Worm (Caenorhabditis elegans) whole organism, L4/young adult: ENCODE results near the gene ccd-5.

ENCODE experiments used
- W03F9.2 ChIP-seq: fragments of 150-350 bp; optimal IDR thresholded peaks from 2 replicates; lab custom pipeline; 2014; ENCODE audit warnings: missing biosample characterization, missing genetic modification characterization
- dao-5 ChIP-seq: sonication (generic microtip); optimal IDR thresholded peaks from 2 replicates; lab custom pipeline; 2016; ENCODE audit warnings: missing genotype, missing genetic modification characterization, moderate library complexity, missing compliant biosample characterization
- him-1 ChIP-seq: sonication (generic microtip); optimal IDR thresholded peaks from 2 replicates; lab custom pipeline; 2016; ENCODE audit warnings: missing genotype, missing genetic modification reagents, missing genetic modification characterization, missing compliant biosample characterization

ccd-5 gene

DNA sequence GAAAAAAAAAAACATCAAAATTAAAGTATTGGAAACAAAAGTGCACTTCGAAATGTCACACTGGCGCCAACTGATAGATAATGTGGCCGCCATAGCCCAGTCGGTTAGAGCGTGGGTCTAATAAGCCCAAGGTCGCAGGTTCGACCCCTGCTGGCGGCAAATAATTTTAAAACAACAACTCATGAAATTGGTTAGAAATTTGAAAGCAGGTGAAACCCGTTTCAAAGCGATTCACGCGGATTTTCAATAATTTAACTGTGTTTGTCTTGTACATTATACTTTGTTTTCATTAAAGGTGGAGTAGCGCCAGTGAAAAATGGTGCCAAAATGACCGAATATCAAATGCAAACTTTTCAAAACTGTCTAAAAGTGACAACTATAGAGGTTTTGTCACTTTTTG lies 41.2 kb downstream of the ccd-5 start:
- no peak for TF ChIP-seq him-1 (tag; lab: Kevin White, UChicago)
- peak; percentile 42 for TF ChIP-seq dao-5 (tag; lab: Kevin White, UChicago)
- TF ChIP-seq W03F9.2 = peak; percentile 19

DNA sequence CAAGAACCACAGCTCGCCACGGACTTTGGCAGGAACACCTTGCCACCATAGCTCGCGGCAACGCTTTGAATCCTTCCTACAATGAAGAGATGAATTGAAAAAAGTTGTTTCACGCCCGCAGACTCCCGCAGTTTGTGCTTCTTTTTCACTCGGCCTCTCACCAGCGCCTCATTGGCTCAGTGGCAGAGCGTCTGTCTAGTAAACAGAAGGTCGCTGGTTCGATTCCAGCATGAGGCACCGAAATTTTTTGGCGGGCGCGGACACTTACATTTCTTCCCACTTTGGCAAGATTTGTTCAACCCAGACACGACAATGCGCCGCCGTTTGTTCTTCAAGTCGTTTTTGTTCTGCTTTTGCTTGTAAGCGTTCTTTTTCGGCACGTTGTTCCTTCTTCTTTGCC lies 44.6 kb downstream of the ccd-5 start:
- peak; percentile 45 for TF ChIP-seq him-1 (tag; lab: Kevin White, UChicago)
- peak; percentile 12 for TF ChIP-seq dao-5 (tag; lab: Kevin White, UChicago)
- TF ChIP-seq W03F9.2 = no peak

DNA sequence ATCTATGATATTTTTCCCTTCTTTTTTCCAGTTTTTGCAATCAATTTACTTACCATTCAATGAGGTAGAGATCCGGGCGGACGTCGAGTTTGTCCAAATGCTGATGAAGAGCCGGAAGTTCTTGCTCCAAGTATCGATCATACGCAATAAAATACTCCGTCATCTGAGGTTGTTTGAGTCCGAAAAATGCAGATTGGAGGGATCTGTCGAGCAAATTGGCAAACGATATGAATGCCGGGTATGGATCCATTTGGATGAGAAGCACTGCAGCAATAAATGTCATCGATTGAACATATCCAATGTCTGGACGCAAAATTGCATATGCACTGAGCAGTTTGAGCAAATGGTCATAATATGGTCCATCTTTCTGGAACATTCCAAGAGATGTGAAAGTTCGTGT lies 45.3 kb downstream of the ccd-5 start:
- TF ChIP-seq him-1 (tag; lab: Kevin White, UChicago) (no peak), dao-5 (tag; lab: Kevin White, UChicago) (no peak), W03F9.2 (no peak)

DNA sequence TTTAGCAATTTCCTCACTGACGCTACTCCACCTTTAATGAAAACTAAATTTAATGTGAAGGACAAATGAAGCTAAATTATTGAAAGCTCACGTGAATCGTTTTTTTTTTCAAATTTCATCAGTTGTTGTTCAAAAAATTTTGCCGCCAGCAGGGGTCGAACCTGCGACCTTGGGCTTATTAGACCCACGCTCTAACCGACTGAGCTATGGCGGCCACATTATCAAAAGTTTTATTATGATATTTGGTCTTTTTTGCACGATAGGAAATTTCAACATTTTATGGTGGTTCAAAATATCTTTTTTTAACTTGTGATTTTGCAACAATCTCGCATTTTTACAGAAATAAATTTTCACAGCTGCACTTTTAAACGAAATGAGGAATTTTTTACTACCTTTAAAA lies 46.4 kb downstream of the ccd-5 start:
- TF ChIP-seq him-1 (tag; lab: Kevin White, UChicago) (no peak), W03F9.2 (no peak), dao-5 (tag; lab: Kevin White, UChicago) (no peak)

DNA sequence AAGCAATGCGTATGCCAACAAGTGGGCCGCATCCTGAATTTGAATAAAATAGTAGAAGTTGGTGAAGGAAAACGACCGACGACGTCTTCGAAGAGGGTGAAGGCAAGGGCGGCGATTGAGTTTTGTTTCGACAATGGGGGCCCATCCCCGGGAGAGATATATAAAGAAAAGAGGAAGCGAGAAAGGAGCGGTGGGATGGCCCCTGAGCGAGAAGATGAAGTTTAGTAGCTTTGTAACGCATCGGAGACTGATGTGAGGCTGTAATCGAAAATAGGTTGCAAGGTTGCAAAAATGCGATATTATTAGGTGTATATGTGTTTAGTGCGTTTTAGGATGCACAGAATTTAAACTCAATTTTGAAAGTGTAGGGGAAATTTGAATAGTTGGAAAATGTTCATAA lies 49.8 kb downstream of the ccd-5 start:
- TF ChIP-seq W03F9.2 = no peak
- no peak for TF ChIP-seq him-1 (tag; lab: Kevin White, UChicago)
- no peak for TF ChIP-seq dao-5 (tag; lab: Kevin White, UChicago)

DNA sequence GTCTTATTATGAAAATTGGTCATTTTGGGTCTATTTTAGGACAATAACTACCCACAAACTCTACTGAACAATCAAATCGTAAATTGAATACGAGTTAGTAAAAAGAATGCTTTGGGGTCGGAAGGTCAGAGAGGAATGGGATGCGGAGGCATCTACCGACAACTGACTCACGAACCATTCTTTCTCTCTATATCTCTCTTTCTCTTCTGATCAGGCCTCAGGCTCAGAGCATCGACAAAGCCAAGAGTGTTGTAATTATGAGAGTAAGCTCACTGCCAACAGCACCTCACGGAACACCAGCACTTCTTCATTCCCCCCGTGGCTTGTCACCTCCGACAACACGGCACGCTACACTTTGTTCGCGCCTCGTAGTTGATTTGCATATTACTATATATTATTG lies 52.0 kb downstream of the ccd-5 start:
- no peak for TF ChIP-seq him-1 (tag; lab: Kevin White, UChicago)
- no peak for TF ChIP-seq W03F9.2
- no peak for TF ChIP-seq dao-5 (tag; lab: Kevin White, UChicago)

DNA sequence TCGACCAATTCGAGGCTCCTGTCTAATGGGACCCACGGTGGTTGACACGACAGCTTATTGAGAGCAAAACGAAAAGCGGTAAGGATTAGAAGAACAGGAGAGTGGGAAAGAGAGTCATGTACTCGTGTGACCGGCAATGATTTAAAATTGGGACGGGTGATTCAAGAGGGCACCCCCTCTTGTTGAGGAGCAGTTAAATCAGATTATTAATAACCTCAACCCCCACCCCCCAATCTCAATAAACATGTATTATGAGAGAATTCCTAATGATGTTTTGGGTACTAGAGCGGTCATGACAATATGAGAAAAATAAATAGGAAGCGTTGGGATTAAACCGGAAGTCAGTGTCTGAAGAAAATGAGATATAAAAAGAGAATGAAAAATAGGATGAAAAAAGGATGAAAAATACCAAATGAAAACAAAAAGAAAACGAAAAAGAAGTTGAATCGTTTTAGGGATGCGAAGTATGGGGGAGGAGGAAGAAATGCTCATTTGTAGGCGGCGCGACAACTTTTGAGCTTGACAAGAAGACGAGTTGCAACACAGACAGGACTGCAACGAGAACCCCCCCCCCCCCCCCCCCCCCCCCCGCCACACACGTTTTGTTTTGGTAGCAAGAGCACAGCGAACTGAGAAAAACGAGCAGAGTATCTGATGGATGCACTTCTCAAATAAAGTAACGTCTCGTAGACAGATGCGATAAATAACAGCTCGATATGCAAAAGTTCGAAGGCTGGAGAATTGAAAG lies 55.3 kb downstream of the ccd-5 start:
- TF ChIP-seq W03F9.2 (no peak), him-1 (tag; lab: Kevin White, UChicago) (no peak), dao-5 (tag; lab: Kevin White, UChicago) (no peak)
